Fruit fly (Drosophila melanogaster) whole organism, prepupa: ENCODE data around the gene Art9.

ENCODE experiments used
- Blimp-1 ChIP-seq: fragments of 200-800 bp; sonication (Bioruptor generic); optimal IDR thresholded peaks from 3 replicates; lab custom pipeline; 2017; ENCODE audit warnings: missing biosample characterization, missing genetic modification characterization, mild to moderate bottlenecking, moderate library complexity, missing genetic modification reagents
- CG10631 ChIP-seq: fragments of 200-800 bp; sonication (Bioruptor generic); optimal IDR thresholded peaks from 2 replicates; lab custom pipeline; 2016; ENCODE audit warnings: missing biosample characterization, missing genetic modification characterization
- CG10669 ChIP-seq: fragments of 200-800 bp; sonication (Bioruptor generic); optimal IDR thresholded peaks from 3 replicates; lab custom pipeline; 2018; ENCODE audit warnings: missing biosample characterization, mild to moderate bottlenecking, missing genetic modification characterization, moderate library complexity
- CG11294 ChIP-seq: fragments of 200-800 bp; sonication (Bioruptor generic); IDR thresholded peaks from 2 replicates; pipeline ENCODE4 v1.3.6; 2022; ENCODE audit warnings: missing biosample characterization, missing genetic modification characterization
- CG11762 ChIP-seq: fragments of 200-800 bp; sonication (Bioruptor generic); optimal IDR thresholded peaks from 3 replicates; lab custom pipeline; 2016; ENCODE audit warnings: missing biosample characterization, missing genetic modification characterization; ENCODE audit not compliant: insufficient read depth
- CG11902 ChIP-seq: fragments of 200-800 bp; sonication (Bioruptor generic); optimal IDR thresholded peaks from 3 replicates; lab custom pipeline; 2016; ENCODE audit warnings: missing biosample characterization, missing genetic modification characterization
- CG15336 ChIP-seq: fragments of 200-800 bp; sonication (Bioruptor generic); IDR thresholded peaks from 2 replicates; pipeline ENCODE4 v1.3.6; 2022; ENCODE audit warnings: missing biosample characterization, missing genetic modification characterization
- CG1621 ChIP-seq: fragments of 200-800 bp; sonication (Bioruptor generic); optimal IDR thresholded peaks from 3 replicates; lab custom pipeline; 2018; ENCODE audit warnings: missing biosample characterization, mild to moderate bottlenecking, missing genetic modification characterization
- CG16779 ChIP-seq: fragments of 200-800 bp; sonication (Bioruptor generic); optimal IDR thresholded peaks from 3 replicates; lab custom pipeline; 2017; ENCODE audit warnings: missing biosample characterization, mild to moderate bottlenecking, missing genetic modification characterization
- CG3032 ChIP-seq: fragments of 200-800 bp; optimal IDR thresholded peaks from 2 replicates; lab custom pipeline; 2019; ENCODE audit warnings: missing biosample characterization, mild to moderate bottlenecking, missing genetic modification characterization, moderate library complexity
- CG32006 ChIP-seq: fragments of 200-800 bp; sonication (Bioruptor generic); optimal IDR thresholded peaks from 3 replicates; lab custom pipeline; 2017; ENCODE audit warnings: missing biosample characterization, mild to moderate bottlenecking, missing genetic modification characterization
- CG34406 ChIP-seq: fragments of 200-800 bp; sonication (Bioruptor generic); optimal IDR thresholded peaks from 3 replicates; lab custom pipeline; 2016; ENCODE audit warnings: missing biosample characterization, missing genetic modification characterization
- CG3919 ChIP-seq: fragments of 200-800 bp; sonication (Bioruptor generic); optimal IDR thresholded peaks from 3 replicates; lab custom pipeline; 2016; ENCODE audit warnings: missing biosample characterization, missing genetic modification characterization
- CG6163 ChIP-seq: fragments of 200-800 bp; sonication (Bioruptor generic); IDR thresholded peaks from 3 replicates; pipeline ENCODE4 v1.3.6; 2022; ENCODE audit warnings: missing biosample characterization, missing genetic modification characterization
- CG6276 ChIP-seq: fragments of 200-800 bp; sonication (Bioruptor generic); optimal IDR thresholded peaks from 2 replicates; lab custom pipeline; 2017; ENCODE audit warnings: missing biosample characterization, mild to moderate bottlenecking, missing genetic modification characterization
- CG6792 ChIP-seq: fragments of 200-800 bp; sonication (Bioruptor generic); optimal IDR thresholded peaks from 3 replicates; lab custom pipeline; 2016; ENCODE audit warnings: missing biosample characterization, missing genetic modification characterization
- CG6854 ChIP-seq: fragments of 200-800 bp; sonication (Bioruptor generic); optimal IDR thresholded peaks from 2 replicates; lab custom pipeline; 2017; ENCODE audit warnings: missing biosample characterization, mild to moderate bottlenecking, missing genetic modification characterization
- CG8119 ChIP-seq: fragments of 200-800 bp; sonication (Bioruptor generic); IDR thresholded peaks from 3 replicates; pipeline ENCODE4 v1.3.6; 2022; ENCODE audit warnings: missing biosample characterization, missing genetic modification characterization
- CG8632 ChIP-seq: fragments of 200-800 bp; sonication (Bioruptor generic); optimal IDR thresholded peaks from 3 replicates; lab custom pipeline; 2016; ENCODE audit warnings: missing biosample characterization, missing genetic modification characterization
- CG9139 ChIP-seq: fragments of 200-800 bp; sonication (Bioruptor generic); optimal IDR thresholded peaks from 3 replicates; lab custom pipeline; 2017; ENCODE audit warnings: missing biosample characterization, mild to moderate bottlenecking, missing genetic modification characterization
- Eip75B ChIP-seq: fragments of 200-800 bp; sonication (Bioruptor generic); optimal IDR thresholded peaks from 3 replicates; lab custom pipeline; 2016; ENCODE audit warnings: missing biosample characterization, missing genetic modification characterization
- Eip78C ChIP-seq: fragments of 200-800 bp; sonication (Bioruptor generic); peaks from one replicate; lab custom pipeline; 2016; ENCODE audit warnings: missing biosample characterization, missing genetic modification characterization
- Eip93F ChIP-seq: fragments of 200-800 bp; sonication (Bioruptor generic); optimal IDR thresholded peaks from 2 replicates; lab custom pipeline; 2016; ENCODE audit warnings: missing biosample characterization, mild to moderate bottlenecking, missing genetic modification characterization
- Ets21C ChIP-seq: fragments of 200-800 bp; sonication (Bioruptor generic); optimal IDR thresholded peaks from 3 replicates; lab custom pipeline; 2016; ENCODE audit warnings: missing biosample characterization, missing genetic modification characterization
- Ets96B ChIP-seq: fragments of 200-800 bp; optimal IDR thresholded peaks from 2 replicates; lab custom pipeline; 2019; ENCODE audit warnings: missing biosample characterization, mild to moderate bottlenecking, missing genetic modification characterization, moderate library complexity
- Gug ChIP-seq: fragments of 200-800 bp; sonication (Bioruptor generic); IDR thresholded peaks from 2 replicates; pipeline ENCODE4 v1.3.6; 2022; ENCODE audit warnings: missing biosample characterization, missing genetic modification characterization
- Hr38 ChIP-seq: sonication (Bioruptor generic); optimal IDR thresholded peaks from 2 replicates; lab custom pipeline; 2016; ENCODE audit warnings: missing biosample characterization, missing genetic modification characterization
- Hr39 ChIP-seq: fragments of 200-800 bp; sonication (Bioruptor generic); optimal IDR thresholded peaks from 2 replicates; lab custom pipeline; 2016; ENCODE audit warnings: missing biosample characterization, missing genetic modification characterization
- Hr4 ChIP-seq: fragments of 200-800 bp; sonication (Bioruptor generic); optimal IDR thresholded peaks from 3 replicates; lab custom pipeline; 2016; ENCODE audit warnings: missing biosample characterization, missing genetic modification characterization
- Lpt ChIP-seq: fragments of 200-800 bp; sonication (Bioruptor generic); optimal IDR thresholded peaks from 3 replicates; lab custom pipeline; 2016; ENCODE audit warnings: missing biosample characterization, missing genetic modification characterization
- Met ChIP-seq: fragments of 200-800 bp; sonication (Bioruptor generic); optimal IDR thresholded peaks from 3 replicates; lab custom pipeline; 2016; ENCODE audit warnings: missing biosample characterization, missing genetic modification characterization
- Sox102F ChIP-seq: fragments of 200-800 bp; sonication (Bioruptor generic); optimal IDR thresholded peaks from 2 replicates; lab custom pipeline; 2016; ENCODE audit warnings: missing biosample characterization, mild to moderate bottlenecking, missing genetic modification characterization
- Sox14 ChIP-seq: fragments of 200-800 bp; sonication (Bioruptor generic); optimal IDR thresholded peaks from 3 replicates; lab custom pipeline; 2016; ENCODE audit warnings: missing biosample characterization, missing genetic modification characterization
- Sox15 ChIP-seq: fragments of 200-800 bp; sonication (Bioruptor generic); optimal IDR thresholded peaks from 3 replicates; lab custom pipeline; 2016; ENCODE audit warnings: missing biosample characterization, missing genetic modification characterization
- acj6 ChIP-seq: fragments of 200-800 bp; sonication (Bioruptor generic); optimal IDR thresholded peaks from 3 replicates; lab custom pipeline; 2016; ENCODE audit warnings: missing biosample characterization, missing genetic modification characterization
- cyc ChIP-seq: fragments of 200-800 bp; sonication (Bioruptor generic); optimal IDR thresholded peaks from 3 replicates; lab custom pipeline; 2016; ENCODE audit warnings: missing biosample characterization, missing genetic modification characterization
- dac ChIP-seq: fragments of 200-800 bp; sonication (Bioruptor generic); optimal IDR thresholded peaks from 2 replicates; lab custom pipeline; 2017; ENCODE audit warnings: missing biosample characterization, mild to moderate bottlenecking, missing genetic modification characterization
- dsx ChIP-seq: fragments of 200-800 bp; optimal IDR thresholded peaks from 3 replicates; lab custom pipeline; 2019; ENCODE audit warnings: missing biosample characterization, mild to moderate bottlenecking, missing genetic modification characterization, moderate library complexity; ENCODE audit not compliant: poor library complexity, severe bottlenecking
- eg ChIP-seq: fragments of 200-800 bp; sonication (Bioruptor generic); IDR thresholded peaks from 3 replicates; pipeline ENCODE4 v1.3.6; 2022; ENCODE audit warnings: missing biosample characterization, missing genetic modification characterization
- esn ChIP-seq: fragments of 200-800 bp; sonication (Bioruptor generic); optimal IDR thresholded peaks from 2 replicates; lab custom pipeline; 2016; ENCODE audit warnings: missing biosample characterization, mild to moderate bottlenecking, missing genetic modification characterization, moderate library complexity
- fkh ChIP-seq: fragments of 200-800 bp; sonication (Bioruptor generic); optimal IDR thresholded peaks from 3 replicates; lab custom pipeline; 2017; ENCODE audit warnings: missing biosample characterization, mild to moderate bottlenecking, missing genetic modification characterization, moderate library complexity
- net ChIP-seq: fragments of 200-800 bp; sonication (Bioruptor generic); optimal IDR thresholded peaks from 3 replicates; lab custom pipeline; 2016; ENCODE audit warnings: missing biosample characterization, missing genetic modification characterization
- pdm3 ChIP-seq: fragments of 200-800 bp; sonication (Bioruptor generic); optimal IDR thresholded peaks from 3 replicates; lab custom pipeline; 2016; ENCODE audit warnings: missing biosample characterization, missing genetic modification characterization
- salr ChIP-seq, 2 experiments: fragments of 200-800 bp; sonication (Bioruptor generic); optimal IDR thresholded peaks; 3 replicates each; lab custom pipeline; 2016 to 2018; ENCODE audit warnings: missing biosample characterization in 2 of 2, missing genetic modification characterization in 2 of 2, mild to moderate bottlenecking in 1 of 2
- ss ChIP-seq, 2 experiments: fragments of 200-800 bp; sonication (Bioruptor generic); optimal IDR thresholded peaks; 2 replicates in 1 of 2; 3 replicates in 1 of 2; lab custom pipeline; 2017 to 2018; ENCODE audit warnings: mild to moderate bottlenecking in 2 of 2, missing biosample characterization in 2 of 2, missing genetic modification characterization in 2 of 2, moderate library complexity in 1 of 2
- svp ChIP-seq: fragments of 200-800 bp; sonication (Bioruptor generic); peaks from one replicate; lab custom pipeline; 2016; ENCODE audit warnings: missing biosample characterization, missing genetic modification characterization
- topi ChIP-seq: fragments of 200-800 bp; sonication (Bioruptor generic); optimal IDR thresholded peaks from 3 replicates; lab custom pipeline; 2016; ENCODE audit warnings: missing biosample characterization, missing genetic modification characterization
- vri ChIP-seq: fragments of 200-800 bp; sonication (Bioruptor generic); optimal IDR thresholded peaks from 3 replicates; lab custom pipeline; 2016; ENCODE audit warnings: missing biosample characterization, mild to moderate bottlenecking, missing genetic modification characterization

The Art9 gene

dm6 chr3R:13986648-13987047, 43.4 kb upstream of the Art9 start:
- TF ChIP-seq CG8632 (no peak), CG32006 (GFP tag; lab: Kevin White, UChicago) (peak; percentile 29), Hr4 (peak; percentile 19), Eip78C (GFP tag; lab: Kevin White, UChicago) (peak; percentile 27), Met (no peak)
- TF ChIP-seq, all 60 proteins: peak for 3

- peak; percentile 21 for TF ChIP-seq Sox15
- peak; percentile 87 for TF ChIP-seq CG3919 (GFP tag; lab: Kevin White, UChicago)
- peak; percentile 76 for TF ChIP-seq esn
- peak; percentile 77 for TF ChIP-seq net (GFP tag; lab: Kevin White, UChicago)
- TF ChIP-seq CG11902 = peak; percentile 5
- peak; percentile 91 for TF ChIP-seq CG6163
- TF ChIP-seq ss (GFP tag; optimal IDR thresholded peaks at IDR 0.05; lab: Kevin White, UChicago) = peak; percentile 72 to 82
- TF ChIP-seq vri = peak; percentile 6
- TF ChIP-seq CG6276 (GFP tag; lab: Kevin White, UChicago) = peak; percentile 82
- no peak for TF ChIP-seq Eip93F (GFP tag; lab: Kevin White, UChicago)
- TF ChIP-seq CG8632 = peak; percentile 76
- peak; percentile 88 for TF ChIP-seq Hr4
- peak; percentile 83 for TF ChIP-seq pdm3
- peak; percentile 86 for TF ChIP-seq CG15336 (GFP tag; lab: Robert Waterston, UW)
- TF ChIP-seq acj6 (GFP tag; lab: Kevin White, UChicago) = peak; percentile 81
- peak; percentile 51 for TF ChIP-seq Sox102F
- peak; percentile 85 for TF ChIP-seq CG32006 (GFP tag; lab: Kevin White, UChicago)
- peak; percentile 74 for TF ChIP-seq CG16779
- peak; percentile 81 for TF ChIP-seq CG11762 (GFP tag; lab: Kevin White, UChicago)
- TF ChIP-seq CG6854 (GFP tag; lab: Kevin White, UChicago) = peak; percentile 6
- TF ChIP-seq CG10669 (GFP tag; lab: Kevin White, UChicago) = peak; percentile 84
- no peak for TF ChIP-seq Hr38 (GFP tag; lab: Kevin White, UChicago)
- peak; percentile 69 for TF ChIP-seq CG34406 (GFP tag; lab: Kevin White, UChicago)
- peak; percentile 30 for TF ChIP-seq Ets21C
- TF ChIP-seq topi (GFP tag; lab: Kevin White, UChicago) = peak; percentile 67
- TF ChIP-seq Ets96B (tag; lab: Kevin White, UChicago) = peak; percentile 90
- TF ChIP-seq eg (GFP tag; lab: Robert Waterston, UW) = peak; percentile 90
- peak; percentile 76 for TF ChIP-seq Sox14 (GFP tag; lab: Kevin White, UChicago)
- peak; percentile 86 for TF ChIP-seq CG1621
- TF ChIP-seq svp = peak; percentile 82
- peak; percentile 65 for TF ChIP-seq Hr39
- TF ChIP-seq CG11294 = peak; percentile 81
- TF ChIP-seq Eip75B (GFP tag; lab: Kevin White, UChicago) = peak; percentile 88
- peak; percentile 97 for TF ChIP-seq Eip78C (GFP tag; lab: Kevin White, UChicago)
- TF ChIP-seq dac (GFP tag; lab: Kevin White, UChicago) = peak; percentile 17
- TF ChIP-seq cyc (GFP tag; lab: Kevin White, UChicago) = peak; percentile 69
- TF ChIP-seq CG10631 (GFP tag; lab: Kevin White, UChicago) = peak; percentile 85
- TF ChIP-seq Blimp-1 = no peak
- TF ChIP-seq fkh (GFP tag; lab: Kevin White, UChicago) = no peak
- peak; percentile 63 to 87 for TF ChIP-seq salr (GFP tag; optimal IDR thresholded peaks at IDR 0.05; lab: Kevin White, UChicago)
- peak; percentile 72 for TF ChIP-seq Met
- TF ChIP-seq CG6792 (GFP tag; lab: Kevin White, UChicago) = peak; percentile 79
- peak; percentile 92 for TF ChIP-seq dsx (GFP tag; lab: Kevin White, UChicago)
- peak; percentile 90 for TF ChIP-seq CG3032 (tag; lab: Kevin White, UChicago)
- peak; percentile 82 for TF ChIP-seq CG9139
- TF ChIP-seq CG8119 (GFP tag; lab: Robert Waterston, UW) = peak; percentile 87
- peak; percentile 75 for TF ChIP-seq Gug (GFP tag; lab: Robert Waterston, UW)
- TF ChIP-seq Lpt (GFP tag; lab: Kevin White, UChicago) = peak; percentile 72
Observed at dm6 chr3R:13984922-13985581, 41.8 kb upstream of the Art9 start.
